Fruit fly (Drosophila melanogaster): ENCODE results near the gene ppk28.

ppk28 gene

dm6 chrX:16768770-16769169 lies 37.1 kb upstream of the ppk28 start (continued):
- TF ChIP-seq CG7357 (GFP tag; IDR thresholded peaks at IDR 0.05) (no peak), Rx (GFP tag; IDR thresholded peaks at IDR 0.05) (peak; percentile 18; the same call in 1 of the 2 replicates), Asciz (GFP tag; optimal IDR thresholded peaks at IDR 0.05) (no peak), CG6765 (GFP tag; optimal IDR thresholded peaks at IDR 0.05) (no peak), unc-4 (GFP tag; IDR thresholded peaks at IDR 0.05; ENCODE audit: partially characterized antibody) (no peak), CG30020 (tag; optimal IDR thresholded peaks at IDR 0.05) (no peak), sens (GFP tag) (no peak), oc (tag; optimal IDR thresholded peaks at IDR 0.05) (peak; percentile 3), CG12942 (GFP tag; optimal IDR thresholded peaks at IDR 0.05) (no peak), CG8388 (GFP tag; optimal IDR thresholded peaks at IDR 0.05) (peak; percentile 10), caup (GFP tag; optimal IDR thresholded peaks at IDR 0.05; ENCODE audit: severe bottlenecking) (no peak), Dp (GFP tag; optimal IDR thresholded peaks at IDR 0.05) (no peak), CG4282 (GFP tag; optimal IDR thresholded peaks at IDR 0.05) (no peak), Mad (GFP tag; optimal IDR thresholded peaks at IDR 0.05) (no peak), Stat92E (GFP tag; optimal IDR thresholded peaks at IDR 0.05) (no peak), phol (tag; optimal IDR thresholded peaks at IDR 0.05) (peak; percentile 32), Nf-YA (GFP tag; IDR thresholded peaks at IDR 0.05) (no peak), CG3163 (GFP tag; optimal IDR thresholded peaks at IDR 0.05) (no peak), scrt (GFP tag; optimal IDR thresholded peaks at IDR 0.05) (no peak), CG2889 (GFP tag; IDR thresholded peaks at IDR 0.05) (no peak), CG15479 (GFP tag; optimal IDR thresholded peaks at IDR 0.05) (no peak), Dad (GFP tag; optimal IDR thresholded peaks at IDR 0.05) (no peak), zen (tag; optimal IDR thresholded peaks at IDR 0.05) (no peak), Sox102F (GFP tag; optimal IDR thresholded peaks at IDR 0.05) (peak; percentile 24), dpn (GFP tag; optimal IDR thresholded peaks at IDR 0.05) (no peak), Bteb2 (GFP tag; optimal IDR thresholded peaks at IDR 0.05) (no peak), CG2712 (tag; optimal IDR thresholded peaks at IDR 0.05) (peak; percentile 49), usp (GFP tag; optimal IDR thresholded peaks at IDR 0.05) (no peak), ttk (GFP tag; IDR thresholded peaks at IDR 0.05) (no peak), CG31441 (GFP tag; IDR thresholded peaks at IDR 0.05) (no peak), ken (GFP tag; IDR thresholded peaks at IDR 0.05) (no peak), Trl (optimal IDR thresholded peaks at IDR 0.05) (no peak), Trl (GFP tag; optimal IDR thresholded peaks at IDR 0.05) (no peak), en (GFP tag; optimal IDR thresholded peaks at IDR 0.05) (no peak), Hey (tag; optimal IDR thresholded peaks at IDR 0.05) (no peak), gfzf (GFP tag; optimal IDR thresholded peaks at IDR 0.05) (no peak), Atf-2 (GFP tag; optimal IDR thresholded peaks at IDR 0.05) (no peak), CG17186 (GFP tag; optimal IDR thresholded peaks at IDR 0.05) (no peak), CG10979 (tag; optimal IDR thresholded peaks at IDR 0.05) (peak; percentile 46), CG15269 (tag; optimal IDR thresholded peaks at IDR 0.05) (peak; percentile 27), Sox100B (GFP tag; optimal IDR thresholded peaks at IDR 0.05) (peak; percentile 38), CG4617 (GFP tag; optimal IDR thresholded peaks at IDR 0.05; ENCODE audit: borderline replicate concordance) (no peak), CG33213 (GFP tag; optimal IDR thresholded peaks at IDR 0.05) (no peak), tup (GFP tag; optimal IDR thresholded peaks at IDR 0.05) (no peak), crol (GFP tag; IDR thresholded peaks at IDR 0.05) (no peak), cato (GFP tag; optimal IDR thresholded peaks at IDR 0.05; ENCODE audit: borderline replicate concordance) (no peak), Atf3 (GFP tag; optimal IDR thresholded peaks at IDR 0.05) (no peak), PHDP (tag; optimal IDR thresholded peaks at IDR 0.05) (peak; percentile 22), wdn (GFP tag; IDR thresholded peaks at IDR 0.05) (no peak), CG8290 (GFP tag; optimal IDR thresholded peaks at IDR 0.05) (no peak), CG8290 (tag; optimal IDR thresholded peaks at IDR 0.05) (no peak), org-1 (GFP tag; optimal IDR thresholded peaks at IDR 0.05) (no peak)

Measured in whole organism, embryonic.